Fruit fly (Drosophila melanogaster) whole organism, prepupa: ENCODE results near the gene CG9682.
A peak's percentile ranks its signal among the peaks of the same experiment; 100 is the strongest.

ENCODE experiments used
- CG3032 ChIP-seq: fragments of 200-800 bp; optimal IDR thresholded peaks from 2 replicates; lab custom pipeline; 2019; ENCODE audit warnings: missing biosample characterization, mild to moderate bottlenecking, missing genetic modification characterization, moderate library complexity
- Gug ChIP-seq: fragments of 200-800 bp; sonication (Bioruptor generic); IDR thresholded peaks from 2 replicates; pipeline ENCODE4 v1.3.6; 2022; ENCODE audit warnings: missing biosample characterization, missing genetic modification characterization
- Lpt ChIP-seq: fragments of 200-800 bp; sonication (Bioruptor generic); optimal IDR thresholded peaks from 3 replicates; lab custom pipeline; 2016; ENCODE audit warnings: missing biosample characterization, missing genetic modification characterization
- achi ChIP-seq: fragments of 200-800 bp; sonication (Bioruptor generic); optimal IDR thresholded peaks from 3 replicates; lab custom pipeline; 2016; ENCODE audit warnings: missing biosample characterization, missing genetic modification characterization
- cyc ChIP-seq: fragments of 200-800 bp; sonication (Bioruptor generic); optimal IDR thresholded peaks from 3 replicates; lab custom pipeline; 2016; ENCODE audit warnings: missing biosample characterization, missing genetic modification characterization
- fd85E ChIP-seq: fragments of 200-800 bp; sonication (Bioruptor generic); optimal IDR thresholded peaks from 3 replicates; lab custom pipeline; 2016; ENCODE audit warnings: missing biosample characterization, missing genetic modification characterization

DNA sequence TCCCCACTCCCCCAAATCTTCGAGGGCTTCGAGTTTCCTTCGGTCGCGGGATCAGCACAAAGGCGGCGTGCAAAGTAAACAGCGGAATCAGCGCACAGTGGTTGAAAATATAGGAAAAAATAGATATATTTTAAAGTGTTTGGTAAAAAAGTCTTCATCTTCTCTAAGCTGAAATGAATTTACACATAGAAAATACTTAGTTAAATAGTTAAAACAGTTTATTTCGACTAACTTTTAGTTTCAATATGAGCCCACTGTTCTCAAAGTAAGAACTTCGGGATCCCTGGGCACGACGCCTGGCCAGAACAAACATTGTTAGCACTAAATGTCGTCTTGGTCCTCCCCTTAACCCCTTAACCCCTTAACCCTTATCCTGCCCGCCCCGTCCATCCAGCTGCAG is 11.1 kb downstream of the CG9682 start:
- peak; percentile 98 for TF ChIP-seq CG3032 (tag; lab: Kevin White, UChicago)
- peak; percentile 86 for TF ChIP-seq Lpt (GFP tag; lab: Kevin White, UChicago)
- peak; percentile 89 for TF ChIP-seq cyc (GFP tag; lab: Kevin White, UChicago)
- TF ChIP-seq fd85E (GFP tag; lab: Kevin White, UChicago), result peak; percentile 74
- peak; percentile 96 for TF ChIP-seq achi (GFP tag; lab: Kevin White, UChicago)
- peak; percentile 79 for TF ChIP-seq Gug
